Worm (Caenorhabditis elegans) whole organism, L4/young adult: ENCODE results near the gene C44C10.11.

ENCODE experiments used
- W03F9.2 ChIP-seq: fragments of 150-350 bp; optimal IDR thresholded peaks from 2 replicates; lab custom pipeline; 2014; ENCODE audit warnings: missing biosample characterization, missing genetic modification characterization
- dao-5 ChIP-seq: sonication (generic microtip); optimal IDR thresholded peaks from 2 replicates; lab custom pipeline; 2016; ENCODE audit warnings: missing genotype, missing genetic modification characterization, moderate library complexity, missing compliant biosample characterization
- him-1 ChIP-seq: sonication (generic microtip); optimal IDR thresholded peaks from 2 replicates; lab custom pipeline; 2016; ENCODE audit warnings: missing genotype, missing genetic modification reagents, missing genetic modification characterization, missing compliant biosample characterization

- TF ChIP-seq dao-5 (tag; lab: Kevin White, UChicago): no peak
- TF ChIP-seq him-1 (tag; lab: Kevin White, UChicago): no peak
- TF ChIP-seq W03F9.2 (tag; lab: Kevin White, UChicago): no peak
Measured at ce11 chrX:11661625-11662024, 48.5 kb downstream of the C44C10.11 start, which contains the start of gene sfxn-1.5.
